Worm (Caenorhabditis elegans) whole organism, L4/young adult: ENCODE measurements around the gene enol-1.

Experiments
- W03F9.2 ChIP-seq: fragments of 150-350 bp; optimal IDR thresholded peaks from 2 replicates; lab custom pipeline; 2014; ENCODE audit warnings: missing biosample characterization, missing genetic modification characterization
- dao-5 ChIP-seq: sonication (generic microtip); optimal IDR thresholded peaks from 2 replicates; lab custom pipeline; 2016; ENCODE audit warnings: missing genotype, missing genetic modification characterization, moderate library complexity, missing compliant biosample characterization
- him-1 ChIP-seq: sonication (generic microtip); optimal IDR thresholded peaks from 2 replicates; lab custom pipeline; 2016; ENCODE audit warnings: missing genotype, missing genetic modification reagents, missing genetic modification characterization, missing compliant biosample characterization

DNA sequence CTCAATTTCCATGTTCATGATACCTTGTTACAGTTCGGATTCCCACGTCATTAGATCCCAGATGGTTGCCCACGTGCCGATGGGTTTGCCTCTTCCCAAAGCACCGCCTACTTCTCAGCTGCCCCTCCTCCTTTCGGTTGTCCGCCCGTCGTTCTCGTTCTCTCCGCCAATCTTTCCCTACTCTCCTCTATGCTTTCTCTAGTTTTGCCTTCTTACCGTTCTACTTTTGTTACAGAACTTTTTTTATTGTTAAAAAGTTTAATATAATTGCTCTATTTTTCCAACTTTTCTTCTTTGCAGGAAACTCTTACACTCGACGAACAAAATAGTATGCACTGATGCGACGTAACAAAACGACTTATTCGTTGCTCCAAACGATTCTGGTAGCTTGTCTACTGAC is 34.3 kb upstream of the enol-1 start, which contains the start of gene lat-1:
- TF ChIP-seq dao-5 (tag; lab: Kevin White, UChicago) = no peak
- no peak for TF ChIP-seq him-1 (tag; lab: Kevin White, UChicago)
- TF ChIP-seq W03F9.2 (tag; lab: Kevin White, UChicago) = no peak
